Fruit fly (Drosophila melanogaster) whole organism, prepupa: ENCODE results near the gene Ccdc39.

ENCODE experiments used
- Blimp-1 ChIP-seq: fragments of 200-800 bp; sonication (Bioruptor generic); optimal IDR thresholded peaks from 3 replicates; lab custom pipeline; 2017; ENCODE audit warnings: missing biosample characterization, missing genetic modification characterization, mild to moderate bottlenecking, moderate library complexity, missing genetic modification reagents
- CG10631 ChIP-seq: fragments of 200-800 bp; sonication (Bioruptor generic); optimal IDR thresholded peaks from 2 replicates; lab custom pipeline; 2016; ENCODE audit warnings: missing biosample characterization, missing genetic modification characterization
- CG11294 ChIP-seq: fragments of 200-800 bp; sonication (Bioruptor generic); IDR thresholded peaks from 2 replicates; pipeline ENCODE4 v1.3.6; 2022; ENCODE audit warnings: missing biosample characterization, missing genetic modification characterization
- CG15336 ChIP-seq: fragments of 200-800 bp; sonication (Bioruptor generic); IDR thresholded peaks from 2 replicates; pipeline ENCODE4 v1.3.6; 2022; ENCODE audit warnings: missing biosample characterization, missing genetic modification characterization
- CG16779 ChIP-seq: fragments of 200-800 bp; sonication (Bioruptor generic); optimal IDR thresholded peaks from 3 replicates; lab custom pipeline; 2017; ENCODE audit warnings: missing biosample characterization, mild to moderate bottlenecking, missing genetic modification characterization
- CG3032 ChIP-seq: fragments of 200-800 bp; optimal IDR thresholded peaks from 2 replicates; lab custom pipeline; 2019; ENCODE audit warnings: missing biosample characterization, mild to moderate bottlenecking, missing genetic modification characterization, moderate library complexity
- CG31627 ChIP-seq: fragments of 200-800 bp; sonication (Bioruptor generic); optimal IDR thresholded peaks from 3 replicates; lab custom pipeline; 2016; ENCODE audit warnings: missing biosample characterization, missing genetic modification characterization
- CG32006 ChIP-seq: fragments of 200-800 bp; sonication (Bioruptor generic); optimal IDR thresholded peaks from 3 replicates; lab custom pipeline; 2017; ENCODE audit warnings: missing biosample characterization, mild to moderate bottlenecking, missing genetic modification characterization
- CG34406 ChIP-seq: fragments of 200-800 bp; sonication (Bioruptor generic); optimal IDR thresholded peaks from 3 replicates; lab custom pipeline; 2016; ENCODE audit warnings: missing biosample characterization, missing genetic modification characterization
- CG3919 ChIP-seq: fragments of 200-800 bp; sonication (Bioruptor generic); optimal IDR thresholded peaks from 3 replicates; lab custom pipeline; 2016; ENCODE audit warnings: missing biosample characterization, missing genetic modification characterization
- CG4318 ChIP-seq: fragments of 200-800 bp; sonication (Bioruptor generic); optimal IDR thresholded peaks from 3 replicates; lab custom pipeline; 2017; ENCODE audit warnings: missing biosample characterization, mild to moderate bottlenecking, missing genetic modification characterization
- CG6276 ChIP-seq: fragments of 200-800 bp; sonication (Bioruptor generic); optimal IDR thresholded peaks from 2 replicates; lab custom pipeline; 2017; ENCODE audit warnings: missing biosample characterization, mild to moderate bottlenecking, missing genetic modification characterization
- CG6792 ChIP-seq: fragments of 200-800 bp; sonication (Bioruptor generic); optimal IDR thresholded peaks from 3 replicates; lab custom pipeline; 2016; ENCODE audit warnings: missing biosample characterization, missing genetic modification characterization
- CG6808 ChIP-seq: fragments of 200-800 bp; sonication (Bioruptor generic); optimal IDR thresholded peaks from 3 replicates; lab custom pipeline; 2017; ENCODE audit warnings: missing biosample characterization, missing genetic modification characterization, mild to moderate bottlenecking, moderate library complexity, missing genetic modification reagents
- CG6854 ChIP-seq: fragments of 200-800 bp; sonication (Bioruptor generic); optimal IDR thresholded peaks from 2 replicates; lab custom pipeline; 2017; ENCODE audit warnings: missing biosample characterization, mild to moderate bottlenecking, missing genetic modification characterization
- CG7368 ChIP-seq: fragments of 200-800 bp; sonication (Bioruptor generic); optimal IDR thresholded peaks from 3 replicates; lab custom pipeline; 2016; ENCODE audit warnings: missing biosample characterization, missing genetic modification characterization
- CG8119 ChIP-seq: fragments of 200-800 bp; sonication (Bioruptor generic); IDR thresholded peaks from 3 replicates; pipeline ENCODE4 v1.3.6; 2022; ENCODE audit warnings: missing biosample characterization, missing genetic modification characterization
- CG8319 ChIP-seq: fragments of 200-800 bp; sonication (Bioruptor generic); optimal IDR thresholded peaks from 3 replicates; lab custom pipeline; 2016; ENCODE audit warnings: missing biosample characterization, missing genetic modification characterization
- Eip75B ChIP-seq: fragments of 200-800 bp; sonication (Bioruptor generic); optimal IDR thresholded peaks from 3 replicates; lab custom pipeline; 2016; ENCODE audit warnings: missing biosample characterization, missing genetic modification characterization
- Eip78C ChIP-seq: fragments of 200-800 bp; sonication (Bioruptor generic); peaks from one replicate; lab custom pipeline; 2016; ENCODE audit warnings: missing biosample characterization, missing genetic modification characterization
- Ets21C ChIP-seq: fragments of 200-800 bp; sonication (Bioruptor generic); optimal IDR thresholded peaks from 3 replicates; lab custom pipeline; 2016; ENCODE audit warnings: missing biosample characterization, missing genetic modification characterization
- Ets96B ChIP-seq: fragments of 200-800 bp; optimal IDR thresholded peaks from 2 replicates; lab custom pipeline; 2019; ENCODE audit warnings: missing biosample characterization, mild to moderate bottlenecking, missing genetic modification characterization, moderate library complexity
- Hr4 ChIP-seq: fragments of 200-800 bp; sonication (Bioruptor generic); optimal IDR thresholded peaks from 3 replicates; lab custom pipeline; 2016; ENCODE audit warnings: missing biosample characterization, missing genetic modification characterization
- Lpt ChIP-seq: fragments of 200-800 bp; sonication (Bioruptor generic); optimal IDR thresholded peaks from 3 replicates; lab custom pipeline; 2016; ENCODE audit warnings: missing biosample characterization, missing genetic modification characterization
- Met ChIP-seq: fragments of 200-800 bp; sonication (Bioruptor generic); optimal IDR thresholded peaks from 3 replicates; lab custom pipeline; 2016; ENCODE audit warnings: missing biosample characterization, missing genetic modification characterization
- OdsH ChIP-seq: fragments of 200-800 bp; sonication (Bioruptor generic); optimal IDR thresholded peaks from 3 replicates; lab custom pipeline; 2016; ENCODE audit warnings: missing biosample characterization, missing genetic modification characterization
- Smox ChIP-seq: fragments of 200-800 bp; sonication (Bioruptor generic); optimal IDR thresholded peaks from 3 replicates; lab custom pipeline; 2016; ENCODE audit warnings: missing biosample characterization, missing genetic modification characterization
- Sox102F ChIP-seq: fragments of 200-800 bp; sonication (Bioruptor generic); optimal IDR thresholded peaks from 2 replicates; lab custom pipeline; 2016; ENCODE audit warnings: missing biosample characterization, mild to moderate bottlenecking, missing genetic modification characterization
- Sox14 ChIP-seq: fragments of 200-800 bp; sonication (Bioruptor generic); optimal IDR thresholded peaks from 3 replicates; lab custom pipeline; 2016; ENCODE audit warnings: missing biosample characterization, missing genetic modification characterization
- acj6 ChIP-seq: fragments of 200-800 bp; sonication (Bioruptor generic); optimal IDR thresholded peaks from 3 replicates; lab custom pipeline; 2016; ENCODE audit warnings: missing biosample characterization, missing genetic modification characterization
- cyc ChIP-seq: fragments of 200-800 bp; sonication (Bioruptor generic); optimal IDR thresholded peaks from 3 replicates; lab custom pipeline; 2016; ENCODE audit warnings: missing biosample characterization, missing genetic modification characterization
- dsx ChIP-seq: fragments of 200-800 bp; optimal IDR thresholded peaks from 3 replicates; lab custom pipeline; 2019; ENCODE audit warnings: missing biosample characterization, mild to moderate bottlenecking, missing genetic modification characterization, moderate library complexity; ENCODE audit not compliant: poor library complexity, severe bottlenecking
- eg ChIP-seq: fragments of 200-800 bp; sonication (Bioruptor generic); IDR thresholded peaks from 3 replicates; pipeline ENCODE4 v1.3.6; 2022; ENCODE audit warnings: missing biosample characterization, missing genetic modification characterization
- esn ChIP-seq: fragments of 200-800 bp; sonication (Bioruptor generic); optimal IDR thresholded peaks from 2 replicates; lab custom pipeline; 2016; ENCODE audit warnings: missing biosample characterization, mild to moderate bottlenecking, missing genetic modification characterization, moderate library complexity
- fd85E ChIP-seq: fragments of 200-800 bp; sonication (Bioruptor generic); optimal IDR thresholded peaks from 3 replicates; lab custom pipeline; 2016; ENCODE audit warnings: missing biosample characterization, missing genetic modification characterization
- fkh ChIP-seq: fragments of 200-800 bp; sonication (Bioruptor generic); optimal IDR thresholded peaks from 3 replicates; lab custom pipeline; 2017; ENCODE audit warnings: missing biosample characterization, mild to moderate bottlenecking, missing genetic modification characterization, moderate library complexity
- pdm3 ChIP-seq: fragments of 200-800 bp; sonication (Bioruptor generic); optimal IDR thresholded peaks from 3 replicates; lab custom pipeline; 2016; ENCODE audit warnings: missing biosample characterization, missing genetic modification characterization
- spab ChIP-seq: fragments of 200-800 bp; sonication (Bioruptor generic); optimal IDR thresholded peaks from 2 replicates; lab custom pipeline; 2017; ENCODE audit warnings: missing biosample characterization, mild to moderate bottlenecking, missing genetic modification characterization, missing genetic modification reagents
- ss ChIP-seq, 2 experiments: fragments of 200-800 bp; sonication (Bioruptor generic); optimal IDR thresholded peaks; 2 replicates in 1 of 2; 3 replicates in 1 of 2; lab custom pipeline; 2017 to 2018; ENCODE audit warnings: mild to moderate bottlenecking in 2 of 2, missing biosample characterization in 2 of 2, missing genetic modification characterization in 2 of 2, moderate library complexity in 1 of 2
- svp ChIP-seq: fragments of 200-800 bp; sonication (Bioruptor generic); peaks from one replicate; lab custom pipeline; 2016; ENCODE audit warnings: missing biosample characterization, missing genetic modification characterization
- topi ChIP-seq: fragments of 200-800 bp; sonication (Bioruptor generic); optimal IDR thresholded peaks from 3 replicates; lab custom pipeline; 2016; ENCODE audit warnings: missing biosample characterization, missing genetic modification characterization
- vri ChIP-seq: fragments of 200-800 bp; sonication (Bioruptor generic); optimal IDR thresholded peaks from 3 replicates; lab custom pipeline; 2016; ENCODE audit warnings: missing biosample characterization, mild to moderate bottlenecking, missing genetic modification characterization

Ccdc39 gene

DNA sequence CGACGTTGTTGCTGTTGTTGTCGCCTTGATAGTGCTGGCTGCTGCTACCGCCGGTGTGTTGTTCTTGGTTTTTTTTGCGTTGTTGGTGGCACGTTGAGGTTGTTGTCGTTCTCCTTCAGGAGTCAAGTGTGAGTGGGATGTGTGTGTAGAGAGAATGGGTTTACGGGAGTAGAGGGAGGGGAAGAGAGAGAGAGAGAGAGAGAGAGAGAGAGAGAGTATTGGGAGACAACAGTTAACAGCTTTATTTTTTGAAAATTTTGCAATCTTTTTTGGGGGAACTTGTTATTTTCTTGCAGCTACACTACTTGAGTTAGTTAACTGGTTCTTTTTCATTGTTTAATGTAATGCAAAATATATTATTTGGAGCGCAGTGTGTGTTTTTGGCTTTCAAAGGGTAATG, 13.1 kb upstream of the Ccdc39 start:
- TF ChIP-seq Ets96B (tag; lab: Kevin White, UChicago) (no peak), ss (GFP tag; optimal IDR thresholded peaks at IDR 0.05; lab: Kevin White, UChicago) (no peak), cyc (GFP tag; lab: Kevin White, UChicago) (no peak), CG4318 (GFP tag; lab: Kevin White, UChicago) (no peak), CG31627 (GFP tag; lab: Kevin White, UChicago) (no peak), pdm3 (GFP tag; lab: Kevin White, UChicago) (no peak), esn (GFP tag; lab: Kevin White, UChicago) (no peak), CG15336 (no peak), Ets21C (GFP tag; lab: Kevin White, UChicago) (no peak), CG16779 (tag; lab: Kevin White, UChicago) (no peak), topi (GFP tag; lab: Kevin White, UChicago) (no peak), acj6 (no peak), Sox14 (no peak), svp (GFP tag; lab: Kevin White, UChicago) (no peak), CG3032 (tag; lab: Kevin White, UChicago) (no peak), Eip78C (GFP tag; lab: Kevin White, UChicago) (no peak), CG8319 (GFP tag; lab: Kevin White, UChicago) (no peak), Met (no peak), CG10631 (GFP tag; lab: Kevin White, UChicago) (no peak)
- TF ChIP-seq, all 60 proteins: peak for 0

DNA sequence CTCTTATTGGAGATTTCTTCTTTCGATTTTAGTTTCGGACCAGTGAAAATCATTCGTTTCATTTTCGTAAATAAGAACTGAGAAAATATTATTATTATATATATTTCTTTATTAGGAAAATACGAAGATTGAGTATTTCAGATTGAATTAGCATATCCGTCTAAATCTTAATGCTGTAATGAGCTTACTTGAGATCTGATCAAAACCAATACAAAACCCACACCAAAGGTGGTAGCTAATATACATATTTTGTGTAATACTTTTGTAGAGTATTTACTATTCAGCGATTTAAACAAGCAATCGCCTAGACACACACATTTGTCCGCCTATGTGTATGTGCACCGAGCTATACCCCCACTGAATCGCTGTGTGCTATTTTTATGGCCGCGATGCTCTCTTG, 3.8 kb downstream of the Ccdc39 start:
- TF ChIP-seq Eip78C (GFP tag; lab: Kevin White, UChicago): no peak
- no peak for TF ChIP-seq dsx (GFP tag; lab: Kevin White, UChicago)
- TF ChIP-seq fkh: no peak
- TF ChIP-seq CG8319 (GFP tag; lab: Kevin White, UChicago): no peak
- no peak for TF ChIP-seq CG3919 (GFP tag; lab: Kevin White, UChicago)
- TF ChIP-seq Smox: no peak
- TF ChIP-seq CG7368 (GFP tag; lab: Kevin White, UChicago): no peak
- TF ChIP-seq Hr4 (GFP tag; lab: Kevin White, UChicago): no peak
- TF ChIP-seq CG6276 (GFP tag; lab: Kevin White, UChicago): no peak
- no peak for TF ChIP-seq CG11294 (GFP tag; lab: Robert Waterston, UW)

DNA sequence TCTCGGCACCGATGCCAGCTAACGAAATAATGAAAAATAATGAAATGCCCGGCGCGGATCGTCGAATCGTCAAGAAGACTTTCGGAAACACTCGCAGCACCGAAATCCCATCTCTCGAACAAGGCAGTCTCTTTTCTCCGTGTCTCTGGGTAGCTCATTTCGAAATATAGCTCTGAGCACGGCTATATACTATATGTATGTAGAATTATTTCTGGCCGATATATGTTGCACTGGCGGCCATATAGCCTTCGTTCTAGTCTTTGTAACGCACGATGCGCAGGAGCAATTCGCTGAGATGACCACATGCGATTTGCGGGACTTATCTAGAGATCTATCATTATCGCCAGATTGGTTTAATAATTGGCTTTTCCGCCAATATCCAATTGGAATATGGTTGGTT, 4.3 kb downstream of the Ccdc39 start, which contains the start of gene CG14655:
CG14655 (minus strand) TSS at position 41 of the 400 bp plus-strand sequence.
- no peak for TF ChIP-seq CG4318 (GFP tag; lab: Kevin White, UChicago)
- no peak for TF ChIP-seq CG6854
- TF ChIP-seq Sox102F (GFP tag; lab: Kevin White, UChicago): no peak
- TF ChIP-seq Hr4 (GFP tag; lab: Kevin White, UChicago): no peak
- TF ChIP-seq Blimp-1: no peak
- TF ChIP-seq spab (GFP tag; lab: Kevin White, UChicago): no peak
- no peak for TF ChIP-seq Ets21C (GFP tag; lab: Kevin White, UChicago)
- no peak for TF ChIP-seq svp (GFP tag; lab: Kevin White, UChicago)
- TF ChIP-seq CG8119 (GFP tag; lab: Robert Waterston, UW): no peak
- TF ChIP-seq pdm3 (GFP tag; lab: Kevin White, UChicago): no peak
- no peak for TF ChIP-seq CG31627 (GFP tag; lab: Kevin White, UChicago)
- no peak for TF ChIP-seq Sox14
- TF ChIP-seq Lpt (GFP tag; lab: Kevin White, UChicago): no peak
- no peak for TF ChIP-seq Met

DNA sequence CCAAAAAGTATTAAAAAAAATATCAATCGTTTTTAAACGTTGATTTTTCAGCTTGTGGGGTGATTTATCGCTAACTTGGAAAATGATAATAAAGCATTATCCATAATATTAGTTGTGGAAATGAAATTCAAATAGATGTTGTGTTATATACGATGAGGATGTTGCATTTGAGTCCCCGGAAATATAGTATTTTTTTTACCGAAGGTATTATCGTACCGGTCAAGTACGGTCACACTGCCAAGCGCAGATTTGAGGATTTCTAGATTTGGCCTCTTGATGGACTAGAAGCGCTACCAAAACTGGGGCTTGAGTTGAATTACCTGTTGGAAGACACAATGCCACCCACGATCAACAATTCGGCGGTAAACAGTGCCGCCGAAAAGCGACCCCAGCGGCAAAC, 9.2 kb downstream of the Ccdc39 start:
- TF ChIP-seq Ets21C (GFP tag; lab: Kevin White, UChicago): no peak
- no peak for TF ChIP-seq CG3919 (GFP tag; lab: Kevin White, UChicago)
- TF ChIP-seq Eip75B (GFP tag; lab: Kevin White, UChicago): no peak
- TF ChIP-seq Sox14: peak; percentile 31
- TF ChIP-seq Lpt (GFP tag; lab: Kevin White, UChicago): no peak
- no peak for TF ChIP-seq CG7368 (GFP tag; lab: Kevin White, UChicago)
- TF ChIP-seq acj6: peak; percentile 29
- TF ChIP-seq fkh: no peak
- no peak for TF ChIP-seq Hr4 (GFP tag; lab: Kevin White, UChicago)
- TF ChIP-seq CG4318 (GFP tag; lab: Kevin White, UChicago): no peak
- TF ChIP-seq dsx (GFP tag; lab: Kevin White, UChicago): no peak
- TF ChIP-seq pdm3 (GFP tag; lab: Kevin White, UChicago): no peak
- TF ChIP-seq fd85E (GFP tag; lab: Kevin White, UChicago): no peak
- no peak for TF ChIP-seq OdsH (GFP tag; lab: Kevin White, UChicago)
- peak; percentile 27; the same call in 1 of the 3 replicates for TF ChIP-seq eg (GFP tag; lab: Robert Waterston, UW)
- TF ChIP-seq vri: no peak
- no peak for TF ChIP-seq CG6808 (GFP tag; lab: Kevin White, UChicago)
- no peak for TF ChIP-seq esn (GFP tag; lab: Kevin White, UChicago)
- no peak for TF ChIP-seq CG34406 (GFP tag; lab: Kevin White, UChicago)
- no peak for TF ChIP-seq CG8119 (GFP tag; lab: Robert Waterston, UW)
- no peak for TF ChIP-seq CG32006 (GFP tag; lab: Kevin White, UChicago)
- TF ChIP-seq Met: no peak
- no peak for TF ChIP-seq CG6792
- no peak for TF ChIP-seq CG16779 (tag; lab: Kevin White, UChicago)
- no peak for TF ChIP-seq CG11294 (GFP tag; lab: Robert Waterston, UW)
- peak; percentile 37; the same call in 1 of the 2 replicates for TF ChIP-seq CG15336
- peak; percentile 40 for TF ChIP-seq cyc (GFP tag; lab: Kevin White, UChicago)
- TF ChIP-seq ss (GFP tag; optimal IDR thresholded peaks at IDR 0.05; lab: Kevin White, UChicago): no peak
